Worm (Caenorhabditis elegans) whole organism, midembryonic: ENCODE measurements around the gene K08F4.12.

Source experiments
- T22C8.4 ChIP-seq: fragments of 200-800 bp; sonication (Bioruptor generic); IDR thresholded peaks from 2 replicates; pipeline ENCODE4 v1.3.6; 2022; ENCODE audit warnings: missing genetic modification characterization, missing compliant biosample characterization
- cog-1 ChIP-seq: sonication (generic microtip); optimal IDR thresholded peaks from 2 replicates; lab custom pipeline; 2016; ENCODE audit warnings: missing genetic modification characterization, missing compliant biosample characterization
- flt-1 ChIP-seq: fragments of 200-800 bp; sonication (Bioruptor generic); IDR thresholded peaks from 2 replicates; pipeline ENCODE4 v1.3.6; 2022; ENCODE audit warnings: missing genetic modification characterization, missing compliant biosample characterization
- klf-2 ChIP-seq: fragments of 200-800 bp; sonication (Bioruptor generic); conservative IDR thresholded peaks from 2 replicates; pipeline ENCODE4 v1.3.6; 2022; ENCODE audit warnings: missing genetic modification reagents, missing genetic modification characterization, missing compliant biosample characterization
- med-1 ChIP-seq: sonication (generic microtip); optimal IDR thresholded peaks from 2 replicates; lab custom pipeline; 2017; ENCODE audit warnings: missing genetic modification characterization, mild to moderate bottlenecking, missing compliant biosample characterization, antibody characterized with exemption, missing genetic modification reagents; ENCODE audit not compliant: insufficient read depth
- ref-1 ChIP-seq: fragments of 200-800 bp; sonication (Bioruptor generic); conservative IDR thresholded peaks from 2 replicates; pipeline ENCODE4 v1.3.6; 2022; ENCODE audit warnings: missing genetic modification reagents, missing genetic modification characterization, missing compliant biosample characterization
- tab-1 ChIP-seq: fragments of 200-800 bp; sonication (Bioruptor generic); IDR thresholded peaks from 2 replicates; pipeline ENCODE4 v1.3.6; 2022; ENCODE audit warnings: missing genetic modification characterization, missing compliant biosample characterization
- ztf-23 ChIP-seq: fragments of 200-800 bp; sonication (Bioruptor generic); IDR thresholded peaks from 2 replicates; pipeline ENCODE4 v1.3.6; 2022; ENCODE audit warnings: missing genetic modification reagents, missing genetic modification characterization, missing compliant biosample characterization
- ztf-29 ChIP-seq: fragments of 200-800 bp; sonication (Bioruptor generic); IDR thresholded peaks from 2 replicates; pipeline ENCODE4 v1.3.6; 2022; ENCODE audit warnings: missing genetic modification reagents, missing genetic modification characterization, missing compliant biosample characterization

K08F4.12 gene

ce11 chrIV:10115142-10115541 is 22.8 kb upstream of the K08F4.12 start, which contains the start of gene C04G2.10:
Gene C04G2.10 (plus strand): TSS chrIV:10115442.
- TF ChIP-seq T22C8.4 = no peak
- TF ChIP-seq klf-2 (GFP tag; lab: Robert Waterston, UW) = no peak
- no peak for TF ChIP-seq ztf-23 (GFP tag; lab: Robert Waterston, UW)
- no peak for TF ChIP-seq flt-1 (GFP tag; lab: Robert Waterston, UW)
- no peak for TF ChIP-seq ztf-29 (GFP tag; lab: Robert Waterston, UW)
- TF ChIP-seq tab-1 (GFP tag; lab: Robert Waterston, UW) = no peak
- TF ChIP-seq cog-1 (tag; lab: Kevin White, UChicago) = no peak
- TF ChIP-seq med-1 (GFP tag; lab: Kevin White, UChicago) = no peak
- TF ChIP-seq ref-1 (GFP tag; lab: Robert Waterston, UW) = no peak

- TF ChIP-seq T22C8.4 (no peak), ref-1 (GFP tag; lab: Robert Waterston, UW) (no peak), med-1 (GFP tag; lab: Kevin White, UChicago) (no peak), flt-1 (GFP tag; lab: Robert Waterston, UW) (no peak), tab-1 (GFP tag; lab: Robert Waterston, UW) (no peak), cog-1 (tag; lab: Kevin White, UChicago) (no peak), ztf-29 (GFP tag; lab: Robert Waterston, UW) (no peak), ztf-23 (GFP tag; lab: Robert Waterston, UW) (no peak), klf-2 (GFP tag; lab: Robert Waterston, UW) (no peak)
Measured at ce11 chrIV:10116765-10117164, 21.1 kb upstream of the K08F4.12 start.

DNA sequence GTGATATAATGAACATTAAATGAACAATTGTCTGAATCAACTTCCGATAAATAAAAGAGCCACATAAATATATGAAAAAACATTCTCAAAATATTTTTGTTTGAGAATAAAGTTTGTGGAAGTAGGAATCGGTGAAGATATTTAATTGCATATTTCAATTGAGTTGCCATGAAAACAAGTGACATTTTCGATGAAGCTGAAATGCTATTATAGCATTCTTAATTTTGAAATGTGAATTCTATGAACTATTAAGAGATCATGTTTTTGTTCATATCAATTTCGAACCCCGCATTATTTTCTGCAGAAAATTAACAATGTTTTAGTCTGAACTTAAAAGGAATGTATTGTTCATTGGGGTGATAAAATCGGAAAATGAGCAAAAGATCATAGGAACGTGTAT is 15.7 kb upstream of the K08F4.12 start, which contains the start of gene irld-21:
irld-21 (minus strand) TSS at position 101 of the 400 bp plus-strand sequence.
- no peak for TF ChIP-seq cog-1 (tag; lab: Kevin White, UChicago)
- no peak for TF ChIP-seq klf-2 (GFP tag; lab: Robert Waterston, UW)
- TF ChIP-seq flt-1 (GFP tag; lab: Robert Waterston, UW) = no peak
- TF ChIP-seq ref-1 (GFP tag; lab: Robert Waterston, UW) = no peak
- TF ChIP-seq ztf-29 (GFP tag; lab: Robert Waterston, UW) = no peak
- TF ChIP-seq med-1 (GFP tag; lab: Kevin White, UChicago) = no peak
- TF ChIP-seq ztf-23 (GFP tag; lab: Robert Waterston, UW) = no peak
- no peak for TF ChIP-seq T22C8.4
- TF ChIP-seq tab-1 (GFP tag; lab: Robert Waterston, UW) = no peak

DNA sequence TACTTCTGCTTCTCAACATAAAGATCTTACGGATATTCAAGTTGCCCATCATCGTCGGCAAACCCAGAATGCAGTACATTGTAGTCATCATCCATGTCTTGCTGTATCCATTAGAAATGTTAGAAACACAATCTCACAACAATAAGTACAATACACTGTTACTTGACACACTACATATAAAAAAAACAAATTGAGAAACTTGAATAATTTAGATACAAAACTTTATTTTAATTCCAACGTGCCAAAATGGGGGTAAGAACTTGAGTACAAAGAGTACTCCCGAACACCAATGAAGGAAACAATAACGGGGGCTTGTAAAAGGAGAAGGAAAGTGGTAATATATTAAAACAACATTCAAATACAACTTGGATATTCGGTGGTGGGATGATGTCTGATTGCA is 11.4 kb upstream of the K08F4.12 start, which contains the start of gene ctf-18:
ctf-18 (minus strand) TSS at position 101 of the 400 bp plus-strand sequence.
- TF ChIP-seq ztf-23 (GFP tag; lab: Robert Waterston, UW) = no peak
- TF ChIP-seq klf-2 (GFP tag; lab: Robert Waterston, UW) = no peak
- TF ChIP-seq flt-1 (GFP tag; lab: Robert Waterston, UW) = no peak
- TF ChIP-seq med-1 (GFP tag; lab: Kevin White, UChicago) = no peak
- no peak for TF ChIP-seq T22C8.4

DNA sequence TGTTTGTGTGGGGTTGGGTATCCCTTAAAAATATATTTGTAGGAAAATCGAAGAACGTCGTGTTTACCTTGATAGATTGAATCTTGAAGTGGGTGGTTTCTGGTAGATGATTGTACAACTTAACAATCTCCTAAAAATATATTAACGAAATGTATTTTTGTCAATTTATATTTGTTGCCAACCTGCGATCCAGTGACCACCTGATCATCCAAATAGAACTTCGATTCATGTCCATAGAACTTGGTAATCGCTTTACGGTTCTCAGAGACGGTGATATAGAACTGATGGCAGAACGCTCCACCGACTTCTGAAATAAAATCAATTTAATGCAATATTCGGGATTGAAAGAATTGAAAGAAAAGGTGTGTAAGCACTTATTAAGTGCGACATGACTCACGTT is 9.5 kb upstream of the K08F4.12 start:
- TF ChIP-seq T22C8.4 (no peak), med-1 (GFP tag; lab: Kevin White, UChicago) (no peak), ztf-29 (GFP tag; lab: Robert Waterston, UW) (no peak), tab-1 (GFP tag; lab: Robert Waterston, UW) (no peak), klf-2 (GFP tag; lab: Robert Waterston, UW) (no peak), ref-1 (GFP tag; lab: Robert Waterston, UW) (no peak), cog-1 (tag; lab: Kevin White, UChicago) (no peak), ztf-23 (GFP tag; lab: Robert Waterston, UW) (no peak), flt-1 (GFP tag; lab: Robert Waterston, UW) (no peak)

ce11 chrIV:10128906-10129386 is 9.0 kb upstream of the K08F4.12 start, which contains the start of the genes gtbp-1 and K08F4.3:
Gene gtbp-1 (minus strand): TSS chrIV:10128956.
Gene K08F4.3 (plus strand): TSS chrIV:10129257.
- TF ChIP-seq ztf-23 (GFP tag; lab: Robert Waterston, UW) (peak; percentile 50; the same call in 1 of the 2 replicates), T22C8.4 (no peak)

DNA sequence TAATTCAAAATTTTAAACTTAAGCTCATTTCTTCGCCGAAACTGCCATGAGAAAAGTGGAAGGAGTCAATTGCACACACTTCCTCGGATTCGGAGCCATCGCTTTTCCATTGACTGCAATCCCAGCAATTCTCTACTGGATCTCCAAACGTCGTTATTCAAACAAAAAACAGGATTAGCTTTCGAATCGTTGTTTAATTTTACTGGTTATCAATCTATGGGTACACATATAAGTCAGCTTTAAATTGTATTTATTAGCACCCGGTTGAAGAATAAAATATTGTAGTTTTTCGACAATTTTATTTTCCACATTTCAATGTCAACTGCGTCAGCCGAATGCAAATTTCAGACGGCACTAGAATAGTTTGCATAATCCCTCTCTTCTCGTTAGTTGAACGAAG is 7.9 kb upstream of the K08F4.12 start, which contains the start of gene glt-3:
glt-3 (plus strand) TSS at position 301 of the 400 bp plus-strand sequence.
- TF ChIP-seq flt-1 (GFP tag; lab: Robert Waterston, UW) = no peak
- TF ChIP-seq T22C8.4 = no peak
- TF ChIP-seq ref-1 (GFP tag; lab: Robert Waterston, UW) = no peak
- no peak for TF ChIP-seq ztf-29 (GFP tag; lab: Robert Waterston, UW)
- no peak for TF ChIP-seq tab-1 (GFP tag; lab: Robert Waterston, UW)
- no peak for TF ChIP-seq med-1 (GFP tag; lab: Kevin White, UChicago)
- no peak for TF ChIP-seq ztf-23 (GFP tag; lab: Robert Waterston, UW)
- no peak for TF ChIP-seq klf-2 (GFP tag; lab: Robert Waterston, UW)
- no peak for TF ChIP-seq cog-1 (tag; lab: Kevin White, UChicago)

DNA sequence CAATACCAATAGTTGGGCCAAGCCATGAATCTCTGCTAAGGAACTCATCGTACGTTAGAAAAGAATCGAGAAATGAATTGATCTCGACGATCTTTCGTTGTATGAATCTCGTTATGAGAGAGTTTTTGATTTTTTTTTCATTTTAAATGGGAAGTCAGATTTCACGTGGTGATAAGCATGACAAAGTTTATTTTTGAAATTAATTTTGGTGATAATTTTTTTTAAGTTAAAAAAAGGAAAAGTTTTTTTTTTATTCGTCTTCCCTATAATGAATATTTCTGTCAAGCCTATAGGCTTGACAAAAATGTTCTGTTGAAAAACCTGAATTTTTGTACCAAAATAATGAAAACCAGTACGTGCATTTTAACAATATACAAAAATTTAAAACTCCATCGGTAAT is 2.1 kb upstream of the K08F4.12 start, which contains the start of gene K08F4.5:
K08F4.5 (minus strand) TSS at position 101 of the 400 bp plus-strand sequence.
- TF ChIP-seq ztf-29 (GFP tag; lab: Robert Waterston, UW) (no peak), T22C8.4 (no peak), med-1 (GFP tag; lab: Kevin White, UChicago) (no peak), cog-1 (tag; lab: Kevin White, UChicago) (no peak), ztf-23 (GFP tag; lab: Robert Waterston, UW) (no peak), flt-1 (GFP tag; lab: Robert Waterston, UW) (no peak), tab-1 (GFP tag; lab: Robert Waterston, UW) (no peak), klf-2 (GFP tag; lab: Robert Waterston, UW) (no peak), ref-1 (GFP tag; lab: Robert Waterston, UW) (no peak)

DNA sequence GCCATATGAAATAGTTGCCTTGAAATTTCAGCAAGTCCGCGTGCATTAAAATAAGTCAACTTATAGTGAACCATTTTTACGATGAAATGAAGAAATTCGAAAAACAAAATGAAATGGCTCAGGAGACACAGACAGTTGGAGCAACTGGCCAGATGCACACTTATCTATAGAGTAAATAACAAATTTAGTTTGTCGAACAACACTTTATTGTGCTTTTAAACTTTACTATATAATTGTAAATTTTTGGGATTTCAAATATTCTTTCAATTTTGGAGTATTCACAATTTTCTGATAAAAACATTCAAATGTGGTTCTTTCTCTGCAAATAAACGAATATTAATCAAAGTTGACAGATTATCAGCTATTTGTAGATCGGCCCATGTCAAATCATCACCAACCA is 2.2 kb downstream of the K08F4.12 start, which contains the start of gene gst-3:
gst-3 (minus strand) TSS at position 101 of the 400 bp plus-strand sequence.
- TF ChIP-seq cog-1 (tag; lab: Kevin White, UChicago) (no peak), med-1 (GFP tag; lab: Kevin White, UChicago) (no peak), flt-1 (GFP tag; lab: Robert Waterston, UW) (no peak), ztf-23 (GFP tag; lab: Robert Waterston, UW) (no peak), ref-1 (GFP tag; lab: Robert Waterston, UW) (no peak), tab-1 (GFP tag; lab: Robert Waterston, UW) (no peak), T22C8.4 (no peak), klf-2 (GFP tag; lab: Robert Waterston, UW) (no peak)
